Worm (Caenorhabditis elegans): ENCODE measurements around the gene ddn-3.

ce11 chrV:14317204-14317603, 6.2 kb upstream of the ddn-3 start:
- TF ChIP-seq pqm-1 (tag; optimal IDR thresholded peaks at IDR 0.05) (no peak), zag-1 (tag; optimal IDR thresholded peaks at IDR 0.05) (no peak), nhr-43 (tag; optimal IDR thresholded peaks at IDR 0.05; ENCODE audit: poor library complexity, severe bottlenecking) (no peak), lin-15B (tag; optimal IDR thresholded peaks at IDR 0.05) (no peak), egl-27 (tag; optimal IDR thresholded peaks at IDR 0.05) (no peak), ama-1 (optimal IDR thresholded peaks at IDR 0.05) (no peak), fkh-10 (GFP tag; optimal IDR thresholded peaks at IDR 0.05) (no peak), elt-1 (tag; optimal IDR thresholded peaks at IDR 0.05) (no peak), nhr-23 (tag; optimal IDR thresholded peaks at IDR 0.05) (no peak)
